Fruit fly (Drosophila melanogaster): ENCODE measurements around the gene CG31937.

DNA sequence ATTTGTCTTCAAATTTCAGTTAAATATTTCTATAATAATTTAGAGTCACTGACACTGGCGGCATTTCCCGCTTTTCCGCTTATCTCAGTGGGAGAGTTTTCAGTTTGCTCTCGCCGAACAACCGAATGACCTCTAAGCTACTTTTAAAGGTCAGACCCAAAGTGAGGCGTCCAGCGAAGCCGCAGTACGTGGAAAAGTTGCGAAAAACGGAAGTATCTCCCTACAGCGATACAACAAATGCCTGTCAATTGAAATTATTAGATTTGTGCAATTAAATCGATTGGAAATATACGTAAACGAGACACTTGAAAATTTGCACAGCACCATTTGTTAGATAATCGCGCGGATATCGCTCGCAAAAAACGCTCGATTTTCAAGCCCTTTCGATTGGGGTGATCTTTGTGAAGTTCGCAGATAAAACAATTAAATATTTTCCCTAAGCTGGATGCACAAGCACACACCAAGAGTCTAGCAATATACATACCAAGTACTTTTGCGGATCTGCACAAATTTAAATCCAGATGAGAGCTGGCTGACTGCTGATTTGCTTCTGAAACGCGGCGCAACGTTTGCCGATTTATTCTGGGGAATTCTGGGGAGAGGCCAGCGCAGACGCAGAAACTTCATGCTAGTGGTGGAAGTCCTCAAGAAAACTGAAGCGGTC lies 2.4 kb upstream of the CG31937 start:
- TF ChIP-seq dmrt93B (GFP tag; optimal IDR thresholded peaks at IDR 0.05) (no peak), brk (GFP tag; optimal IDR thresholded peaks at IDR 0.05) (no peak), Hr78 (GFP tag; optimal IDR thresholded peaks at IDR 0.05) (no peak), Mio (GFP tag; optimal IDR thresholded peaks at IDR 0.05) (no peak), usp (GFP tag; optimal IDR thresholded peaks at IDR 0.05) (no peak), pan (optimal IDR thresholded peaks at IDR 0.05) (no peak), CG32264 (GFP tag; optimal IDR thresholded peaks at IDR 0.05) (no peak), Hnf4 (GFP tag; optimal IDR thresholded peaks at IDR 0.05) (no peak), fru (GFP tag; optimal IDR thresholded peaks at IDR 0.05) (no peak), br (GFP tag; optimal IDR thresholded peaks at IDR 0.05) (no peak), Myc (optimal IDR thresholded peaks at IDR 0.05) (no peak), CG9705 (GFP tag; optimal IDR thresholded peaks at IDR 0.05) (no peak)

Data from whole organism, wandering third instar larva.